Fruit fly (Drosophila melanogaster) whole organism, wandering third instar larva: Measurements from ENCODE around the gene Tango6.

Experiments
- Abd-B ChIP-seq: fragments of >200 bp; optimal IDR thresholded peaks from 2 replicates; lab custom pipeline; 2017; ENCODE audit warnings: missing biosample characterization, missing genetic modification characterization
- CG32264 ChIP-seq: fragments of 200-800 bp; sonication (Bioruptor generic); optimal IDR thresholded peaks from 2 replicates; lab custom pipeline; 2016; ENCODE audit warnings: missing biosample characterization, missing genetic modification characterization
- CG9705 ChIP-seq: fragments of 200-800 bp; sonication (Bioruptor generic); optimal IDR thresholded peaks from 2 replicates; lab custom pipeline; 2018; ENCODE audit warnings: missing biosample characterization, mild to moderate bottlenecking, missing genetic modification characterization
- CrebA ChIP-seq: fragments of 200-800 bp; sonication (Bioruptor generic); optimal IDR thresholded peaks from 2 replicates; lab custom pipeline; 2016; ENCODE audit warnings: missing biosample characterization, mild to moderate bottlenecking, missing genetic modification characterization, borderline replicate concordance
- GATAd ChIP-seq: sonication (Bioruptor generic); optimal IDR thresholded peaks from 2 replicates; lab custom pipeline; 2016; ENCODE audit warnings: missing biosample characterization, missing genetic modification characterization
- HLH106 ChIP-seq: fragments of 200-800 bp; optimal IDR thresholded peaks from 3 replicates; lab custom pipeline; 2019; ENCODE audit warnings: missing biosample characterization, mild to moderate bottlenecking, missing genetic modification characterization, moderate library complexity
- Hnf4 ChIP-seq: fragments of 200-800 bp; sonication (Bioruptor generic); optimal IDR thresholded peaks from 2 replicates; lab custom pipeline; 2016; ENCODE audit warnings: missing biosample characterization, mild to moderate bottlenecking, missing genetic modification characterization
- Hr78 ChIP-seq: fragments of >200 bp; optimal IDR thresholded peaks from 2 replicates; lab custom pipeline; 2017; ENCODE audit warnings: missing biosample characterization, missing genetic modification characterization
- Hr83 ChIP-seq: fragments of 200-300 bp; sonication (Bioruptor generic); optimal IDR thresholded peaks from 2 replicates; lab custom pipeline; 2016; ENCODE audit warnings: missing biosample characterization, mild to moderate bottlenecking, missing genetic modification characterization, moderate library complexity; ENCODE audit not compliant: poor library complexity, severe bottlenecking
- Jra ChIP-seq: sonication (Bioruptor generic); optimal IDR thresholded peaks from 2 replicates; lab custom pipeline; 2016; ENCODE audit warnings: missing biosample characterization, missing genetic modification characterization
- Mio ChIP-seq: sonication (Bioruptor generic); optimal IDR thresholded peaks from 2 replicates; lab custom pipeline; 2016; ENCODE audit warnings: missing biosample characterization, missing genetic modification characterization
- Myc ChIP-seq: fragments of >200 bp; optimal IDR thresholded peaks from 2 replicates; lab custom pipeline; 2017
- N ChIP-seq: fragments of >200 bp; optimal IDR thresholded peaks from 2 replicates; lab custom pipeline; 2018; ENCODE audit warnings: missing biosample characterization, missing external identifiers, missing genetic modification characterization
- OdsH ChIP-seq: fragments of 200-800 bp; sonication (Bioruptor generic); optimal IDR thresholded peaks from 2 replicates; lab custom pipeline; 2016; ENCODE audit warnings: missing biosample characterization, mild to moderate bottlenecking, missing genetic modification characterization
- Rel ChIP-seq, 2 experiments: fragments of 200-800 bp; sonication (Bioruptor generic) in 1 of 2; optimal IDR thresholded peaks; 2 replicates in 1 of 2; 3 replicates in 1 of 2; lab custom pipeline; 2016 to 2019; ENCODE audit warnings: mild to moderate bottlenecking in 2 of 2, missing biosample characterization in 2 of 2, missing genetic modification characterization in 2 of 2, moderate library complexity in 1 of 2
- Sp1 ChIP-seq: fragments of 200-800 bp; sonication (Bioruptor generic); optimal IDR thresholded peaks from 3 replicates; lab custom pipeline; 2019; ENCODE audit warnings: missing biosample characterization, mild to moderate bottlenecking, missing genetic modification characterization, moderate library complexity
- Vsx2 ChIP-seq: fragments of 200-300, 225-300 bp; sonication (Bioruptor generic); optimal IDR thresholded peaks from 2 replicates; lab custom pipeline; 2018; ENCODE audit warnings: missing biosample characterization, missing genetic modification characterization; ENCODE audit not compliant: partially characterized antibody
- br ChIP-seq: fragments of 200-800 bp; sonication (Bioruptor generic); optimal IDR thresholded peaks from 2 replicates; lab custom pipeline; 2016; ENCODE audit warnings: missing biosample characterization, missing genetic modification characterization
- brk ChIP-seq: fragments of 200-800 bp; sonication (Bioruptor generic); optimal IDR thresholded peaks from 2 replicates; lab custom pipeline; 2016; ENCODE audit warnings: missing biosample characterization, mild to moderate bottlenecking, missing genetic modification characterization
- dl ChIP-seq, 2 experiments: fragments of 175-275, 200-275 bp in 1 of 2; fragments of 200-275 bp in 1 of 2; sonication (Bioruptor generic); optimal IDR thresholded peaks; lab custom pipeline; 2018; ENCODE audit warnings: mild to moderate bottlenecking in 2 of 2, missing biosample characterization in 2 of 2, missing genetic modification characterization in 2 of 2, moderate library complexity in 2 of 2; ENCODE audit not compliant: partially characterized antibody in 2 of 2, insufficient read depth in 1 of 2
- dmrt93B ChIP-seq: fragments of 200-800 bp; sonication (Bioruptor generic); optimal IDR thresholded peaks from 2 replicates; lab custom pipeline; 2018; ENCODE audit warnings: missing biosample characterization, mild to moderate bottlenecking, missing genetic modification characterization
- dsf ChIP-seq: sonication (Bioruptor generic); optimal IDR thresholded peaks from 2 replicates; lab custom pipeline; 2016; ENCODE audit warnings: missing biosample characterization, missing genetic modification characterization, borderline replicate concordance
- ey ChIP-seq: fragments of 200-800 bp; sonication (Bioruptor generic); optimal IDR thresholded peaks from 2 replicates; lab custom pipeline; 2016; ENCODE audit warnings: missing biosample characterization, missing genetic modification characterization
- foxo ChIP-seq, 2 experiments: fragments of 200-800 bp; sonication (Bioruptor generic); optimal IDR thresholded peaks; 2 replicates in 1 of 2; 3 replicates in 1 of 2; lab custom pipeline; 2016 to 2017; ENCODE audit warnings: missing biosample characterization in 2 of 2, missing genetic modification characterization in 2 of 2
- h ChIP-seq: fragments of 200-800 bp; sonication (Bioruptor generic); optimal IDR thresholded peaks from 3 replicates; lab custom pipeline; 2016; ENCODE audit warnings: missing biosample characterization, mild to moderate bottlenecking, missing genetic modification characterization
- jim ChIP-seq: fragments of 175-275, 200-325 bp; sonication (Bioruptor generic); optimal IDR thresholded peaks from 2 replicates; lab custom pipeline; 2016; ENCODE audit warnings: missing biosample characterization, mild to moderate bottlenecking, missing genetic modification characterization
- lola ChIP-seq: fragments of >200 bp; optimal IDR thresholded peaks from 2 replicates; lab custom pipeline; 2017; ENCODE audit warnings: missing biosample characterization, missing genetic modification characterization
- pan ChIP-seq: fragments of >200 bp; optimal IDR thresholded peaks from 2 replicates; lab custom pipeline; 2017
- psq ChIP-seq: fragments of 200-800 bp; sonication (Bioruptor generic); optimal IDR thresholded peaks from 3 replicates; lab custom pipeline; 2017; ENCODE audit warnings: missing biosample characterization, mild to moderate bottlenecking, missing genetic modification characterization, moderate library complexity
- rgr ChIP-seq: fragments of 200-800 bp; sonication (Bioruptor generic); optimal IDR thresholded peaks from 3 replicates; lab custom pipeline; 2016; ENCODE audit warnings: missing biosample characterization, mild to moderate bottlenecking, missing genetic modification characterization
- sage ChIP-seq: fragments of 200-800 bp; sonication (Bioruptor generic); optimal IDR thresholded peaks from 2 replicates; lab custom pipeline; 2016; ENCODE audit warnings: missing biosample characterization, mild to moderate bottlenecking, missing genetic modification characterization
- sv ChIP-seq: fragments of 200-800 bp; sonication (Bioruptor generic); optimal IDR thresholded peaks from 3 replicates; lab custom pipeline; 2016; ENCODE audit warnings: missing biosample characterization, missing genetic modification characterization
- tai ChIP-seq: sonication (Bioruptor generic); optimal IDR thresholded peaks from 2 replicates; lab custom pipeline; 2016; ENCODE audit warnings: missing biosample characterization, missing genetic modification characterization
- usp ChIP-seq: fragments of >200 bp; optimal IDR thresholded peaks from 2 replicates; lab custom pipeline; 2017; ENCODE audit warnings: missing biosample characterization, missing genetic modification characterization
- woc ChIP-seq: sonication (Bioruptor generic); optimal IDR thresholded peaks from 2 replicates; lab custom pipeline; 2016; ENCODE audit warnings: missing biosample characterization, mild to moderate bottlenecking, missing genetic modification characterization

Tango6 gene

dm6 chr2L:18965367-18966213 is 3.2 kb upstream of the Tango6 start:
- no peak for TF ChIP-seq dl (GFP tag; optimal IDR thresholded peaks at IDR 0.05; lab: Kevin White, UChicago; ENCODE audit: insufficient read depth in 1 of 2, partially characterized antibody in 2 of 2)
- TF ChIP-seq dsf (GFP tag; lab: Kevin White, UChicago) = no peak
- TF ChIP-seq, all 38 proteins: peak for 0

- TF ChIP-seq HLH106 (tag; lab: Kevin White, UChicago) = peak; percentile 20
- TF ChIP-seq h (GFP tag; lab: Kevin White, UChicago) = peak; percentile 63
- peak; percentile 25 for TF ChIP-seq rgr
- TF ChIP-seq br (GFP tag; lab: Kevin White, UChicago) = peak; percentile 33
- TF ChIP-seq ey = peak; percentile 21
- peak in 1 of 2 experiments; percentile 32 for TF ChIP-seq foxo (GFP tag; optimal IDR thresholded peaks at IDR 0.05; lab: Kevin White, UChicago)
- peak; percentile 29 for TF ChIP-seq sage (GFP tag; lab: Kevin White, UChicago)
- TF ChIP-seq sv = peak; percentile 76
- TF ChIP-seq Rel (GFP tag; optimal IDR thresholded peaks at IDR 0.05; lab: Kevin White, UChicago) = no peak
- no peak for TF ChIP-seq Rel (tag; optimal IDR thresholded peaks at IDR 0.05; lab: Kevin White, UChicago)
- no peak for TF ChIP-seq tai (GFP tag; lab: Kevin White, UChicago)
- no peak for TF ChIP-seq CG32264
- no peak for TF ChIP-seq usp (GFP tag; lab: Kevin White, UChicago)
- TF ChIP-seq GATAd (GFP tag; lab: Kevin White, UChicago) = no peak
- TF ChIP-seq Hr83 = no peak
- TF ChIP-seq, all 38 proteins: peak for 8
Measured at dm6 chr2L:18966214-18966556, 2.6 kb upstream of the Tango6 start.

DNA sequence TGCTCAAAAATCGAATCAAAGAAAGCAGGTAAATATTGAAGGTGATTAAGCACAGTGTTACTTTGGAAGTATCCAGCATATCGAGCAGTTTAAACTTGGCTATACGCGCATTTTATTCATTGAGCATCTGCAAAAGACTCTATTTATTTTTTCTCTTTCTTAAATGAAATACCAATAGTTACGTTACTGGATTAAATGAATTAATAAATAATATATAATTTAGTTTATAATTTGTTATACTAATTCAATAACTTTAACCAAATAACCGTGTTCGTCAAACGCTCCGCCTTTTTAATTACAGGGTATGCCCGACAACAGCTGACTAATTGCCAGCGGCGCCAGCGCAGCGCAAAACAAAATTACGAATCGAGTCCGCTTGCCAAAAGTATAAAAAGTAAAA is 2.0 kb upstream of the Tango6 start:
- TF ChIP-seq GATAd (GFP tag; lab: Kevin White, UChicago) = no peak
- TF ChIP-seq psq (GFP tag; lab: Kevin White, UChicago) = peak; percentile 60
- TF ChIP-seq dmrt93B (GFP tag; lab: Kevin White, UChicago) = peak; percentile 53
- TF ChIP-seq foxo (GFP tag; optimal IDR thresholded peaks at IDR 0.05; lab: Kevin White, UChicago) = peak in 1 of 2 experiments; percentile 73
- no peak for TF ChIP-seq usp (GFP tag; lab: Kevin White, UChicago)
- peak; percentile 80 for TF ChIP-seq HLH106 (tag; lab: Kevin White, UChicago)
- TF ChIP-seq Rel (GFP tag; optimal IDR thresholded peaks at IDR 0.05; lab: Kevin White, UChicago) = no peak
- peak; percentile 16 for TF ChIP-seq Rel (tag; optimal IDR thresholded peaks at IDR 0.05; lab: Kevin White, UChicago)
- TF ChIP-seq Vsx2 = no peak
- peak; percentile 73 for TF ChIP-seq Sp1
- peak; percentile 52 for TF ChIP-seq rgr
- TF ChIP-seq OdsH = peak; percentile 51
- peak; percentile 0 for TF ChIP-seq CG9705 (GFP tag; lab: Kevin White, UChicago)

dm6 chr2L:18967897-18968296 is 931 bp upstream of the Tango6 start:
- TF ChIP-seq h (GFP tag; lab: Kevin White, UChicago) (peak; percentile 3), ey (no peak), foxo (GFP tag; optimal IDR thresholded peaks at IDR 0.05; lab: Kevin White, UChicago) (no peak)

dm6 chr2L:18974063-18974779 is 5.4 kb downstream of the Tango6 start, which contains the start of the genes L2HGDH and CG10431:
TSS of gene L2HGDH (minus strand) at chr2L:18974448.
TSS of gene CG10431 (plus strand) at chr2L:18974710.
- TF ChIP-seq foxo (GFP tag; optimal IDR thresholded peaks at IDR 0.05; lab: Kevin White, UChicago) = peak in 1 of 2 experiments; percentile 81
- peak; percentile 77 for TF ChIP-seq Hnf4 (GFP tag; lab: Kevin White, UChicago)
- no peak for TF ChIP-seq pan (lab: Kevin White, UChicago)
- TF ChIP-seq Hr78 (GFP tag; lab: Kevin White, UChicago) = no peak
- no peak for TF ChIP-seq Mio (GFP tag; lab: Kevin White, UChicago)
- TF ChIP-seq Jra = peak; percentile 79
- no peak for TF ChIP-seq Abd-B
- no peak for TF ChIP-seq N (GFP tag; lab: Kevin White, UChicago)
- TF ChIP-seq CG32264 = peak; percentile 20
- TF ChIP-seq sv = peak; percentile 48
- TF ChIP-seq tai (GFP tag; lab: Kevin White, UChicago) = no peak
- peak; percentile 57 for TF ChIP-seq psq (GFP tag; lab: Kevin White, UChicago)
- TF ChIP-seq Myc (lab: Kevin White, UChicago) = no peak
- TF ChIP-seq dsf (GFP tag; lab: Kevin White, UChicago) = peak; percentile 32
- TF ChIP-seq lola (GFP tag; lab: Kevin White, UChicago) = no peak
- TF ChIP-seq dl (GFP tag; optimal IDR thresholded peaks at IDR 0.05; lab: Kevin White, UChicago; ENCODE audit: insufficient read depth in 1 of 2, partially characterized antibody in 2 of 2) = no peak
- TF ChIP-seq woc (GFP tag; lab: Kevin White, UChicago) = peak; percentile 57
- TF ChIP-seq HLH106 (tag; lab: Kevin White, UChicago) = peak; percentile 80
- no peak for TF ChIP-seq brk (GFP tag; lab: Kevin White, UChicago)
- TF ChIP-seq Hr83 = peak; percentile 22
- TF ChIP-seq sage (GFP tag; lab: Kevin White, UChicago) = peak; percentile 24
- TF ChIP-seq jim (GFP tag; lab: Kevin White, UChicago) = no peak
- no peak for TF ChIP-seq Vsx2
- TF ChIP-seq ey = peak; percentile 52
- peak; percentile 69 for TF ChIP-seq CG9705 (GFP tag; lab: Kevin White, UChicago)
- TF ChIP-seq br (GFP tag; lab: Kevin White, UChicago) = peak; percentile 71
- TF ChIP-seq h (GFP tag; lab: Kevin White, UChicago) = peak; percentile 83
- no peak for TF ChIP-seq CrebA (GFP tag; lab: Kevin White, UChicago)
- TF ChIP-seq Sp1 = peak; percentile 85
